Fruit fly (Drosophila melanogaster) whole organism, pupa: ENCODE measurements around the gene CG17154.

Experiments used
- CG10348 ChIP-seq: fragments of 200-800 bp; sonication (Bioruptor generic); IDR thresholded peaks from 2 replicates; pipeline ENCODE4 v1.3.6; 2022; ENCODE audit warnings: missing biosample characterization, missing genetic modification characterization
- CG12605 ChIP-seq: fragments of 200-800 bp; sonication (Bioruptor generic); IDR thresholded peaks from 2 replicates; pipeline ENCODE4 v1.3.6; 2022; ENCODE audit warnings: missing biosample characterization, missing genetic modification characterization
- CG13204 ChIP-seq: fragments of 200-800 bp; sonication (Bioruptor generic); optimal IDR thresholded peaks from 2 replicates; lab custom pipeline; 2018; ENCODE audit warnings: missing biosample characterization, mild to moderate bottlenecking, missing genetic modification characterization, moderate library complexity
- CG14655 ChIP-seq: fragments of 200-800 bp; sonication (Bioruptor generic); optimal IDR thresholded peaks from 3 replicates; lab custom pipeline; 2017; ENCODE audit warnings: mild to moderate bottlenecking, missing biosample characterization, missing genetic modification reagents, missing genetic modification characterization
- CG15710 ChIP-seq: fragments of 200-800 bp; sonication (Bioruptor generic); optimal IDR thresholded peaks from 2 replicates; lab custom pipeline; 2018; ENCODE audit warnings: missing biosample characterization, mild to moderate bottlenecking, missing genetic modification characterization, moderate library complexity
- CG17806 ChIP-seq: fragments of 200-800 bp; sonication (Bioruptor generic); optimal IDR thresholded peaks from 2 replicates; lab custom pipeline; 2018; ENCODE audit warnings: missing biosample characterization, mild to moderate bottlenecking, missing genetic modification characterization, moderate library complexity
- CG32121 ChIP-seq: fragments of 200-800 bp; sonication (Bioruptor generic); IDR thresholded peaks from 2 replicates; pipeline ENCODE4 v1.3.6; 2022; ENCODE audit warnings: missing biosample characterization, missing genetic modification characterization
- CG34367 ChIP-seq: fragments of 200-800 bp; sonication (Bioruptor generic); optimal IDR thresholded peaks from 2 replicates; lab custom pipeline; 2018; ENCODE audit warnings: missing biosample characterization, mild to moderate bottlenecking, missing genetic modification characterization
- CG4496 ChIP-seq: fragments of 200-800 bp; sonication (Bioruptor generic); IDR thresholded peaks from 3 replicates; pipeline ENCODE4 v1.3.6; 2022; ENCODE audit warnings: missing biosample characterization, missing genetic modification characterization
- CG8159 ChIP-seq: fragments of 200-800 bp; sonication (Bioruptor generic); optimal IDR thresholded peaks from 3 replicates; lab custom pipeline; 2018; ENCODE audit warnings: missing biosample characterization, mild to moderate bottlenecking, missing genetic modification characterization, moderate library complexity
- CG8301 ChIP-seq: fragments of 200-800 bp; sonication (Bioruptor generic); optimal IDR thresholded peaks from 2 replicates; lab custom pipeline; 2018; ENCODE audit warnings: missing biosample characterization, mild to moderate bottlenecking, missing genetic modification characterization
- CG9948 ChIP-seq: fragments of 200-800 bp; sonication (Bioruptor generic); optimal IDR thresholded peaks from 2 replicates; lab custom pipeline; 2018; ENCODE audit warnings: missing biosample characterization, mild to moderate bottlenecking, missing genetic modification characterization, moderate library complexity
- D1 ChIP-seq: fragments of 200-800 bp; sonication (Bioruptor generic); optimal IDR thresholded peaks from 2 replicates; lab custom pipeline; 2018; ENCODE audit warnings: missing biosample characterization, mild to moderate bottlenecking, missing genetic modification characterization, moderate library complexity
- EcR ChIP-seq: fragments of 200-800 bp; sonication (Bioruptor generic); optimal IDR thresholded peaks from 3 replicates; lab custom pipeline; 2019; ENCODE audit warnings: missing biosample characterization, missing genetic modification characterization, mild to moderate bottlenecking, moderate library complexity, missing genetic modification reagents
- Ets98B ChIP-seq: fragments of 200-800 bp; sonication (Bioruptor generic); IDR thresholded peaks from 2 replicates; pipeline ENCODE4 v1.3.6; 2022; ENCODE audit warnings: missing biosample characterization, missing genetic modification characterization
- Pif1A ChIP-seq: fragments of 200-800 bp; sonication (Bioruptor generic); optimal IDR thresholded peaks from 3 replicates; lab custom pipeline; 2016; ENCODE audit warnings: missing biosample characterization, missing genetic modification characterization
- Pif1B ChIP-seq: fragments of 200-800 bp; sonication (Bioruptor generic); optimal IDR thresholded peaks from 3 replicates; lab custom pipeline; 2016; ENCODE audit warnings: missing biosample characterization, missing genetic modification characterization
- Snoo ChIP-seq: fragments of 200-800 bp; sonication (Bioruptor generic); optimal IDR thresholded peaks from 3 replicates; lab custom pipeline; 2017; ENCODE audit warnings: missing biosample characterization, mild to moderate bottlenecking, missing genetic modification characterization, inconsistent platforms
- fd96Ca ChIP-seq: fragments of 200-800 bp; sonication (Bioruptor generic); IDR thresholded peaks from 3 replicates; pipeline ENCODE4 v1.3.6; 2022; ENCODE audit warnings: missing biosample characterization, missing genetic modification characterization
- gl ChIP-seq: fragments of 200-800 bp; sonication (Bioruptor generic); optimal IDR thresholded peaks from 2 replicates; lab custom pipeline; 2018; ENCODE audit warnings: missing biosample characterization, mild to moderate bottlenecking, missing genetic modification characterization
- rn ChIP-seq: fragments of 200-800 bp; sonication (Bioruptor generic); IDR thresholded peaks from 2 replicates; pipeline ENCODE4 v1.3.6; 2022; ENCODE audit warnings: missing biosample characterization, missing genetic modification characterization

CG17154 gene

DNA sequence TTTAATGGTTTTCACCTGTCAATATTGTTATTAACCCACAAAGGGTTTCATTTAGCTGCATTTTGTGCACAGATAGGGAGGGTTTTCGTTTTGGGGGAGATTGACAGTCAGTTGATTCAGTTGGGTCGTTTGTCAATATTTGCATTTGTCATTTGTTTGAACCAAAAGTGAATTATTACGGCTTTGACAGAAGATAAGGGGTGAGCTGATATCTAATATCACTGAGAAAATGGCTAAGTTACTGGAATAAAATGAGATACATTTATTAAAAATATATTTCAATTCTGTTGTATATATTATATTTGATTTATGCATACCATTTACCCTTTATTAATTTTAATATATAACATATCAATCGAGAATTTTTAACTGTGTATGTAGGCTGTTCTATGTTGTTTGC is 4.6 kb upstream of the CG17154 start:
- TF ChIP-seq CG12605 (GFP tag; lab: Robert Waterston, UW) = no peak
- TF ChIP-seq Snoo (tag; lab: Kevin White, UChicago) = no peak
- TF ChIP-seq CG15710 (tag; lab: Kevin White, UChicago) = no peak
- no peak for TF ChIP-seq CG10348

DNA sequence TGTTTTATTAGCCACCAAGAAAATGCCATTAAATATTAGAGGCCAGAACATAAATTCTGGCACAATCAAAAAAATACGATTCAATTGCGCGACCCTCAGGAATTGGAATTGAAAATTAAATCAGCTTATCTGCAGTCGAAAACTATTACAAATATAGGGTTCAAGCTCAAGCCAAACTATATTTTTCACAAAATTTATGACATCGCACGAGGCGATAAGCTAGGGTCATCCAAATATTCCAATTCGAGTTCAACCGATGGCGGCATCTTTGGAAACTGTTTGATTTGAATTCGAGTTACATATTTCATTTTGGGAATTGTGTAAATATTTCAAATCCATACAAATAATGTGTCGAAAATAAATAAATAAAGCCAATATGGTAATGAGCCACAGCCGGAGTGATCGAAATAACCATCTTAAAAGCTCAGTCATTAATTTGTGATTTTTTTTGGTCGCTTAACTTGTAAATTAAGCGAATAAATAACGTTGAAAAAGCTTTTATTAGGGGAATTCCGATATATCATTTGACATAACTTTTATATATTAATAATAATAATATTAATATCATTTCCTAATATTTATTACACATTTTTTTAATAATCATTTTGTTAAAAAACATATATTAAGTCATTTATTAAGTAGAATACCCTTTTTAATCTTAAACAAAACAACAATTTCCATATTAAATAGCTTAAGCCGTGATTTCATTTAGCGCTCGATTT is 3.3 kb upstream of the CG17154 start:
- no peak for TF ChIP-seq gl
- TF ChIP-seq CG14655 (GFP tag; lab: Kevin White, UChicago) = no peak
- TF ChIP-seq CG13204 (GFP tag; lab: Kevin White, UChicago) = no peak
- TF ChIP-seq CG8159 (tag; lab: Kevin White, UChicago) = no peak
- TF ChIP-seq CG9948 (tag; lab: Kevin White, UChicago) = no peak
- TF ChIP-seq CG10348 = no peak
- TF ChIP-seq CG17806 = no peak
- TF ChIP-seq CG15710 (tag; lab: Kevin White, UChicago) = no peak
- TF ChIP-seq Snoo (tag; lab: Kevin White, UChicago) = no peak
- no peak for TF ChIP-seq EcR
- TF ChIP-seq Pif1B (GFP tag; lab: Kevin White, UChicago) = no peak
- TF ChIP-seq CG34367 = no peak
- TF ChIP-seq CG4496 (GFP tag; lab: Robert Waterston, UW) = no peak
- no peak for TF ChIP-seq Pif1A (GFP tag; lab: Kevin White, UChicago)
- no peak for TF ChIP-seq D1
- no peak for TF ChIP-seq rn
- TF ChIP-seq, all 21 proteins: peak for 0

DNA sequence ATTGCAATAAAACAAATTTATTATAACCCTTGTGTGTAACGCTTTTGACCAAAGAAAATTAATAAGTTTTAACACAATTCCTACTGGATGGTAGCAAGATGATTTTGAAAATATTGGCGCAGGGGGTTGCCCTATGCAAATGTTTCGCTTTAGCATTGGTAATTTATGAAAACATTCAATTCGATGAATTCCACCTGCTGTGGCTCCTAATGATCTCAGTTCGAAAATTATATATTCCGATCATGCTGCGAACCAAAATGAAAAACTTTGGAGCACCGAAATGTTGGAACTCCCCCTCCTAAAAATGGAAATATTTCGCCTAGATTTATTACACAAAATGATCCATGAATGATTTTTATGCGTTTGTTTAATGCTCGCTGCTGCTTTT is 2.7 kb upstream of the CG17154 start:
- TF ChIP-seq CG15710 (tag; lab: Kevin White, UChicago) = no peak
- no peak for TF ChIP-seq CG13204 (GFP tag; lab: Kevin White, UChicago)
- no peak for TF ChIP-seq CG9948 (tag; lab: Kevin White, UChicago)
- TF ChIP-seq EcR = no peak
- TF ChIP-seq CG17806 = no peak
- TF ChIP-seq gl = no peak
- no peak for TF ChIP-seq Snoo (tag; lab: Kevin White, UChicago)
- TF ChIP-seq CG34367 = no peak
- TF ChIP-seq CG8301 = no peak
- TF ChIP-seq Pif1A (GFP tag; lab: Kevin White, UChicago) = no peak
- no peak for TF ChIP-seq fd96Ca
- no peak for TF ChIP-seq rn
- TF ChIP-seq, all 21 proteins: peak for 0

DNA sequence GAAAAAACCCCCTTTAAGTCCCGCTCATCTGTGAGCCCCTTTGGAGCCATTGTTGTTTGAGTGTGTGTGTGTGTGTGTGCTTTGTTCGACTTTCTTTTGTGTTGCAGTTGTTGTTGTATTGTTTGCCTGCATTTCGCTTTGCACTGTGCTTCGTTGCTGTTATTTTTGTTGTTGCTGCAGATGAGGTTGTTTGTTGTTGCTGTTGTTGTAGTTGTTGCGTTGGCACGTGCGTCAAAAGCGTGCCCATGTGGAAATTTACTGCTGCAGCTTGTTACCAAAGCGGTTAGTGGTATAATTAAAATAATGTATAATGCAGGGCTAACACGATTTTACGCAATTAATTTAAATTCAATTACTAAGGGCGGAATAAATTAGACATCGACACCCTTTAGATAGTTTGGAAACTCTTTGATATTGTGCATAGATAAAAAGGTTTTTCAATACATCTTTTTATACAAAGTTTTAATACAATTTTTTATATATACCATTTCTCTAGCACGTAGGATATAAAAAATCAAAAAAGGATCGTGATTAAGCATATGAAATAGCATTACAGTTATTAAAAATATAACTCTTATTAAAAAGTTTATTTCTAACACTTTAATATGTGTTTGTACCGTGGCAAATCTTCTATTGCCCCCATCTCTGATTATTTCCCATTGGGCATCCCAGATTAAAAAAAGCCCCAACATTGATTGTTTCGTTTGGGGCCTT is 1.9 kb downstream of the CG17154 start:
- no peak for TF ChIP-seq CG13204 (GFP tag; lab: Kevin White, UChicago)
- peak; percentile 39 for TF ChIP-seq Pif1B (GFP tag; lab: Kevin White, UChicago)
- TF ChIP-seq CG9948 (tag; lab: Kevin White, UChicago) = no peak
- peak; percentile 40 for TF ChIP-seq Pif1A (GFP tag; lab: Kevin White, UChicago)
- no peak for TF ChIP-seq Ets98B (GFP tag; lab: Robert Waterston, UW)
- TF ChIP-seq CG12605 (GFP tag; lab: Robert Waterston, UW) = 0 out of 2 replicates have a peak, but pooled peaks have one; percentile 28
- TF ChIP-seq Snoo (tag; lab: Kevin White, UChicago) = peak; percentile 67
- TF ChIP-seq D1 = peak; percentile 4
- peak; percentile 9 for TF ChIP-seq gl
- peak; percentile 19; the same call in 1 of the 2 replicates for TF ChIP-seq CG32121
- TF ChIP-seq CG10348 = no peak
- TF ChIP-seq fd96Ca = no peak
- peak; percentile 24 for TF ChIP-seq CG8159 (tag; lab: Kevin White, UChicago)
- TF ChIP-seq EcR = peak; percentile 71
- TF ChIP-seq CG14655 (GFP tag; lab: Kevin White, UChicago) = peak; percentile 43
- TF ChIP-seq CG8301 = peak; percentile 18
- TF ChIP-seq CG15710 (tag; lab: Kevin White, UChicago) = peak; percentile 2
- TF ChIP-seq CG34367 = no peak
- TF ChIP-seq rn = no peak
- peak; percentile 72; the same call in 2 of the 3 replicates for TF ChIP-seq CG4496 (GFP tag; lab: Robert Waterston, UW)
- no peak for TF ChIP-seq CG17806

DNA sequence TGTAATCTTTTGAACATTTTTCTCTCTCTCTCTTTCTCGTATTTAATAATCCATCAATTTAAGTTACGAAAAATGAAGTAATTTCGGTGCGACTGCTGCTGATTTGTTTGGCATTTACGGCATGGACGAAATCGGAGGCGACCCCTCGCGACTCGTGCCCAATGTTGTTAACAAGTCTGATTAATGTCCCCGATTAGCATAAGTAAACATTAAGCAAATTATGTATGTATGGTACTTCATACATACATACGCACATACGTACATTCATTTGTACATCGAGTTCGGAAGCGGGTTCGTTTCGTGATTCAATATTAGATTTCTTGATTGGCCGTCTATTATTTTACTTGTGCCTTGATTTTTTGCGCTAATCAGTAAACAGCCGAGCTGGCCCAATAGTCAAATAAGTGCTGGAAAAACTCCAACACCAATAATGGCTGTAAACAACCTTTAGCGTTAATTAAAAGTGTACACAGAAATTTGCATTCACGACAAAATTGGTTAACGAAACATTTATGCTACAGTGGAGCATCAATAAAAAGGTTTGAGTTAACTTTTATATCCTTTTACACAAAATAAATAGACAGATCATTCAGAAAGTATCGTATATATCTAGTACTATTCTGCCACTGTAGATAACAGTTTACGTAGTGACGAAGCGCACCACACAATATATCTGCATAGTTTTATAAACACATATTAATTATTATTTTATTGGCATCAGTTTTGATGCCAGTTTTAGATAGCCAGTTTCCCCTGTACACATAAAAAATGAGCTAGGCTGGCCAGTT is 2.7 kb downstream of the CG17154 start:
- no peak for TF ChIP-seq CG34367
- TF ChIP-seq D1 = no peak
- no peak for TF ChIP-seq fd96Ca
- TF ChIP-seq CG14655 (GFP tag; lab: Kevin White, UChicago) = no peak
- no peak for TF ChIP-seq CG13204 (GFP tag; lab: Kevin White, UChicago)
- 0 out of 2 replicates have a peak, but pooled peaks have one; percentile 44 for TF ChIP-seq Ets98B (GFP tag; lab: Robert Waterston, UW)
- TF ChIP-seq CG17806 = no peak
- TF ChIP-seq CG8159 (tag; lab: Kevin White, UChicago) = peak; percentile 24
- TF ChIP-seq EcR = no peak
- TF ChIP-seq gl = no peak
- TF ChIP-seq CG32121 = peak; percentile 44; the same call in 1 of the 2 replicates
- TF ChIP-seq rn = no peak
- TF ChIP-seq CG8301 = no peak
- TF ChIP-seq CG4496 (GFP tag; lab: Robert Waterston, UW) = peak; percentile 74
- TF ChIP-seq Snoo (tag; lab: Kevin White, UChicago) = no peak
- 0 out of 2 replicates have a peak, but pooled peaks have one; percentile 18 for TF ChIP-seq CG10348
- no peak for TF ChIP-seq CG15710 (tag; lab: Kevin White, UChicago)
- no peak for TF ChIP-seq CG9948 (tag; lab: Kevin White, UChicago)
- no peak for TF ChIP-seq Pif1A (GFP tag; lab: Kevin White, UChicago)
- TF ChIP-seq Pif1B (GFP tag; lab: Kevin White, UChicago) = peak; percentile 3
- TF ChIP-seq CG12605 (GFP tag; lab: Robert Waterston, UW) = no peak
- TF ChIP-seq, all 21 proteins: peak for 6
